Fruit fly (Drosophila melanogaster): ENCODE results near the gene Psf3.

The Psf3 gene

dm6 chrX:10397514-10398133 is 12.0 kb upstream of the Psf3 start (continued):
- TF ChIP-seq cyc (GFP tag; optimal IDR thresholded peaks at IDR 0.05) (peak; percentile 27), CG11902 (GFP tag; optimal IDR thresholded peaks at IDR 0.05) (no peak), CG8319 (GFP tag; optimal IDR thresholded peaks at IDR 0.05) (no peak), fkh (GFP tag; optimal IDR thresholded peaks at IDR 0.05) (peak; percentile 5)

dm6 chrX:10396832-10397231 is 11.2 kb upstream of the Psf3 start:
- TF ChIP-seq CG6163 (GFP tag; IDR thresholded peaks at IDR 0.05) = no peak
- TF ChIP-seq fkh (GFP tag; optimal IDR thresholded peaks at IDR 0.05) = peak; percentile 19

- no peak for TF ChIP-seq CG8632 (GFP tag; optimal IDR thresholded peaks at IDR 0.05)
- no peak for TF ChIP-seq Blimp-1 (GFP tag; optimal IDR thresholded peaks at IDR 0.05)
- no peak for TF ChIP-seq dac (GFP tag; optimal IDR thresholded peaks at IDR 0.05)
- TF ChIP-seq CG6854 (GFP tag; optimal IDR thresholded peaks at IDR 0.05) = no peak
- TF ChIP-seq pdm3 (GFP tag; optimal IDR thresholded peaks at IDR 0.05) = peak; percentile 63
- TF ChIP-seq Hr39 (GFP tag; optimal IDR thresholded peaks at IDR 0.05) = peak; percentile 78
- peak; percentile 25 for TF ChIP-seq net (GFP tag; optimal IDR thresholded peaks at IDR 0.05)
- no peak for TF ChIP-seq CG16779 (tag; optimal IDR thresholded peaks at IDR 0.05)
- peak; percentile 58 for TF ChIP-seq Sox102F (GFP tag; optimal IDR thresholded peaks at IDR 0.05)
- TF ChIP-seq CG9139 (GFP tag; optimal IDR thresholded peaks at IDR 0.05) = no peak
- peak; percentile 84 for TF ChIP-seq svp (GFP tag)
- TF ChIP-seq CG8319 (GFP tag; optimal IDR thresholded peaks at IDR 0.05) = peak; percentile 43
- peak; percentile 36; the same call in 1 of the 3 replicates for TF ChIP-seq CG8119 (GFP tag; IDR thresholded peaks at IDR 0.05)
- TF ChIP-seq CG15336 (GFP tag; IDR thresholded peaks at IDR 0.05) = peak; percentile 51; the same call in 1 of the 2 replicates
- TF ChIP-seq ss (GFP tag; optimal IDR thresholded peaks at IDR 0.05) = no peak
- peak; percentile 50 for TF ChIP-seq CG32006 (GFP tag; optimal IDR thresholded peaks at IDR 0.05)
- TF ChIP-seq CG10669 (GFP tag; optimal IDR thresholded peaks at IDR 0.05) = peak; percentile 28
- TF ChIP-seq lz (GFP tag; optimal IDR thresholded peaks at IDR 0.05) = peak; percentile 48
- TF ChIP-seq CG3919 (GFP tag; optimal IDR thresholded peaks at IDR 0.05) = peak; percentile 58
- TF ChIP-seq Lpt (GFP tag; optimal IDR thresholded peaks at IDR 0.05) = no peak
- TF ChIP-seq CG34406 (GFP tag; optimal IDR thresholded peaks at IDR 0.05) = peak; percentile 40
- TF ChIP-seq CG6276 (GFP tag; optimal IDR thresholded peaks at IDR 0.05) = no peak
- peak; percentile 41 for TF ChIP-seq Sox14 (GFP tag; optimal IDR thresholded peaks at IDR 0.05)
- no peak for TF ChIP-seq CG1621 (tag; optimal IDR thresholded peaks at IDR 0.05)
- peak; percentile 62 for TF ChIP-seq topi (GFP tag; optimal IDR thresholded peaks at IDR 0.05)
- peak; percentile 47 for TF ChIP-seq Ets21C (GFP tag; optimal IDR thresholded peaks at IDR 0.05)
- no peak for TF ChIP-seq fd59A (GFP tag; optimal IDR thresholded peaks at IDR 0.05)
- peak; percentile 42 for TF ChIP-seq Hr4 (GFP tag; optimal IDR thresholded peaks at IDR 0.05)
- no peak for TF ChIP-seq CG4318 (GFP tag; optimal IDR thresholded peaks at IDR 0.05)
- peak; percentile 23 for TF ChIP-seq CG7368 (GFP tag; optimal IDR thresholded peaks at IDR 0.05)
- TF ChIP-seq OdsH (GFP tag; optimal IDR thresholded peaks at IDR 0.05) = peak; percentile 49
- peak; percentile 48 for TF ChIP-seq Smox (GFP tag; optimal IDR thresholded peaks at IDR 0.05)
- peak; percentile 67; the same call in 2 of the 3 replicates for TF ChIP-seq eg (GFP tag; IDR thresholded peaks at IDR 0.05)
- no peak for TF ChIP-seq fkh (GFP tag; optimal IDR thresholded peaks at IDR 0.05)
- peak; percentile 44 for TF ChIP-seq CG6792 (GFP tag; optimal IDR thresholded peaks at IDR 0.05)
- TF ChIP-seq Gug (GFP tag; IDR thresholded peaks at IDR 0.05) = no peak
- TF ChIP-seq Ets96B (tag; optimal IDR thresholded peaks at IDR 0.05) = peak; percentile 19
- TF ChIP-seq CG31627 (GFP tag; optimal IDR thresholded peaks at IDR 0.05) = peak; percentile 61
- no peak for TF ChIP-seq fd85E (GFP tag; optimal IDR thresholded peaks at IDR 0.05)
- TF ChIP-seq CG6163 (GFP tag; IDR thresholded peaks at IDR 0.05) = peak; percentile 68; the same call in 2 of the 3 replicates
- peak; percentile 39 for TF ChIP-seq esn (GFP tag; optimal IDR thresholded peaks at IDR 0.05)
- TF ChIP-seq Hr38 (GFP tag; optimal IDR thresholded peaks at IDR 0.05) = no peak
- no peak for TF ChIP-seq salr (GFP tag; optimal IDR thresholded peaks at IDR 0.05)
- no peak for TF ChIP-seq dsx (GFP tag; optimal IDR thresholded peaks at IDR 0.05; ENCODE audit: poor library complexity, severe bottlenecking)
- peak; percentile 53 for TF ChIP-seq acj6 (GFP tag; optimal IDR thresholded peaks at IDR 0.05)
- peak; percentile 51 for TF ChIP-seq CG11902 (GFP tag; optimal IDR thresholded peaks at IDR 0.05)
Measured at dm6 chrX:10387672-10388071, 2.0 kb upstream of the Psf3 start.
